Worm (Caenorhabditis elegans): ENCODE results near the gene dpy-6.

dpy-6 gene

DNA sequence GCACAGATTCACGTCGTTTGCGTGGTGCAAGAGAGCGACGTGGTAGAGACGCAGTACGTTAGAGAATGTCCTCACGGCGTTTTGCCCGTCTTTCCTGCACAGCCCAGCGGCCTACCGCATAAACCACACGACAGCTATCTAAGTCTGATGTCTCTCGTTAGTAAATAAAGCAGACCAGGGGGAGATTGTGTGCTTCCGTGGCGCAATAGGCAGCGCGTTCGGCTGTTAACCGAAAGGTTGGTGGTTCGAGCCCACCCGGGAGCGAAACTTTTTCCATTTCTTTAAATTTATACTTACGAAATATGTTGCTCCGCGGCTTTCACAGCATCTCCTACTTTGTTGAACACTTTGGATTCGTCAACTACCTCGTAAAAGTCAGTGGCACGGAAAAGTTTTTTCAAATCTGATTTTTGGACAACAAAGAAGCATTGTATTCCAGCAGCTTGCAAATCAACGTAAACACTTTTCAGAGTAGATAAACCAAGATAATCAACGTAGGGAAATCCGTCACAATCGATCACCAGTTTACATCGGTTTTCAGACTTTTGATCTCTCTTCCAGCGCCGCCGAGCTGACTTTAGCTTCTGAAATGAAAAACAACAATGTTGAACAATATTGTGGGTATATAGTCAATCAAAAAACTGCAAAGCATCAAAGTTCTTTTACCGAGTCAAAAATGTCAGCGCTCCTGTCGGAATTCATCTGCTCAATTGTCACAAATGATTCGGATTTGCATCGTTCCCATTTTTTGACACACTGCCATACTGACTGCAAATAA, 50.9 kb downstream of the dpy-6 start (continued):
- TF ChIP-seq mdt-29 (GFP tag; IDR thresholded peaks at IDR 0.05) = peak; percentile 91
- TF ChIP-seq sdz-12 (GFP tag; optimal IDR thresholded peaks at IDR 0.05) = peak; percentile 90
- no peak for TF ChIP-seq fos-1 (tag; optimal IDR thresholded peaks at IDR 0.05)
- peak; percentile 24 for TF ChIP-seq zag-1 (tag; optimal IDR thresholded peaks at IDR 0.05)
- no peak for TF ChIP-seq unc-39 (tag; optimal IDR thresholded peaks at IDR 0.05)
- TF ChIP-seq ama-1 (optimal IDR thresholded peaks at IDR 0.05) = no peak
- peak; percentile 88 for TF ChIP-seq lir-3 (tag; optimal IDR thresholded peaks at IDR 0.05)
- peak; percentile 87 for TF ChIP-seq spr-1 (tag; optimal IDR thresholded peaks at IDR 0.05)
- TF ChIP-seq ztf-7 (tag; optimal IDR thresholded peaks at IDR 0.05) = peak; percentile 67
- peak; percentile 59 for TF ChIP-seq zfp-2 (tag; optimal IDR thresholded peaks at IDR 0.05)
- TF ChIP-seq nhr-48 (tag; optimal IDR thresholded peaks at IDR 0.05) = peak; percentile 88
- TF ChIP-seq hlh-11 (tag; optimal IDR thresholded peaks at IDR 0.05) = peak; percentile 93
- peak; percentile 93 for TF ChIP-seq gei-8 (GFP tag; optimal IDR thresholded peaks at IDR 0.05)
- TF ChIP-seq nhr-77 (tag; optimal IDR thresholded peaks at IDR 0.05) = peak; percentile 91
- TF ChIP-seq nhr-102 (tag; optimal IDR thresholded peaks at IDR 0.05) = peak; percentile 90
- no peak for TF ChIP-seq daf-12 (tag; optimal IDR thresholded peaks at IDR 0.05)
- TF ChIP-seq mxl-2 (GFP tag; conservative IDR thresholded peaks at IDR 0.05) = peak; percentile 87; the same call in 1 of the 2 replicates
- TF ChIP-seq egl-27 (tag; optimal IDR thresholded peaks at IDR 0.05) = no peak
- TF ChIP-seq lin-38 (GFP tag; IDR thresholded peaks at IDR 0.05) = no peak; the same call in 1 of the 2 replicates
- TF ChIP-seq lin-39 (tag; optimal IDR thresholded peaks at IDR 0.05) = no peak
- TF ChIP-seq dmd-9 (GFP tag; IDR thresholded peaks at IDR 0.05) = peak; percentile 95
- peak; percentile 95 for TF ChIP-seq T26A8.4 (GFP tag; IDR thresholded peaks at IDR 0.05)
- peak in 1 of 2 experiments; percentile 92; a peak in 3 of 4 replicates for TF ChIP-seq madf-5 (GFP tag; IDR thresholded peaks at IDR 0.05)
- peak; percentile 82 for TF ChIP-seq nhr-25 (tag; optimal IDR thresholded peaks at IDR 0.05; ENCODE audit: borderline replicate concordance, insufficient read depth)
- peak; percentile 85; the same call in 1 of the 2 replicates for TF ChIP-seq zip-11 (GFP tag; IDR thresholded peaks at IDR 0.05)
- no peak for TF ChIP-seq ceh-62 (tag; optimal IDR thresholded peaks at IDR 0.05)
- 0 out of 2 replicates have a peak, but pooled peaks have one; percentile 60 for TF ChIP-seq tag-97 (GFP tag; IDR thresholded peaks at IDR 0.05)
- peak; percentile 90 for TF ChIP-seq Y48G9A.11 (GFP tag; IDR thresholded peaks at IDR 0.05)
- TF ChIP-seq attf-4 (tag; optimal IDR thresholded peaks at IDR 0.05) = no peak
- TF ChIP-seq F10B5.3 (tag; optimal IDR thresholded peaks at IDR 0.05) = peak; percentile 82
- TF ChIP-seq duxl-1 (tag; optimal IDR thresholded peaks at IDR 0.05; ENCODE audit: poor library complexity) = peak; percentile 93
- TF ChIP-seq snpc-1.2 (GFP tag; IDR thresholded peaks at IDR 0.05) = peak; percentile 95
- peak; percentile 97 for TF ChIP-seq Y75B8A.6 (GFP tag; IDR thresholded peaks at IDR 0.05)
- peak; percentile 93 for TF ChIP-seq nhr-111 (GFP tag; optimal IDR thresholded peaks at IDR 0.05)
- TF ChIP-seq ZK337.2 (GFP tag; IDR thresholded peaks at IDR 0.05) = peak; percentile 90
- peak; percentile 72 for TF ChIP-seq ces-1 (GFP tag; optimal IDR thresholded peaks at IDR 0.05)
- peak; percentile 95 for TF ChIP-seq mep-1 (tag; optimal IDR thresholded peaks at IDR 0.05)
- TF ChIP-seq lim-7 (GFP tag; IDR thresholded peaks at IDR 0.05) = peak; percentile 99
- TF ChIP-seq lin-29 (GFP tag; IDR thresholded peaks at IDR 0.05) = peak; percentile 67
- no peak for TF ChIP-seq ceh-28 (tag; optimal IDR thresholded peaks at IDR 0.05)
- TF ChIP-seq Y105C5A.15 (GFP tag; IDR thresholded peaks at IDR 0.05) = peak; percentile 88
- peak; percentile 10 for TF ChIP-seq pqm-1 (tag; optimal IDR thresholded peaks at IDR 0.05)
- TF ChIP-seq daf-8 (GFP tag; IDR thresholded peaks at IDR 0.05) = no peak
- TF ChIP-seq nhr-28 (tag; optimal IDR thresholded peaks at IDR 0.05) = peak; percentile 79
- TF ChIP-seq ceh-32 (tag; optimal IDR thresholded peaks at IDR 0.05; ENCODE audit: poor library complexity) = peak; percentile 82
- no peak for TF ChIP-seq skn-1 (tag; optimal IDR thresholded peaks at IDR 0.05)
- TF ChIP-seq fkh-10 (GFP tag; optimal IDR thresholded peaks at IDR 0.05) = peak; percentile 19
- peak; percentile 94 for TF ChIP-seq lin-1 (GFP tag; IDR thresholded peaks at IDR 0.05)
- TF ChIP-seq nhr-42 (GFP tag; IDR thresholded peaks at IDR 0.05) = peak; percentile 92
- no peak for TF ChIP-seq snpc-4 (tag; optimal IDR thresholded peaks at IDR 0.05)
- no peak for TF ChIP-seq nhr-76 (tag; optimal IDR thresholded peaks at IDR 0.05)

All from whole organism, L4 larva.